Worm (Caenorhabditis elegans): ENCODE data around the gene R02D5.1.
A peak's percentile ranks its signal among the peaks of the same experiment; 100 is the strongest.

The R02D5.1 gene

ce11 chrV:14504774-14505173 is 3.3 kb upstream of the R02D5.1 start:
- no peak for TF ChIP-seq nhr-43 (tag; optimal IDR thresholded peaks at IDR 0.05; ENCODE audit: poor library complexity, severe bottlenecking)
- TF ChIP-seq elt-2 (tag; optimal IDR thresholded peaks at IDR 0.05) = peak; percentile 2

ce11 chrV:14505745-14506214 is 2.3 kb upstream of the R02D5.1 start:
- TF ChIP-seq mdl-1 (tag; optimal IDR thresholded peaks at IDR 0.05) (no peak), fkh-2 (tag; optimal IDR thresholded peaks at IDR 0.05) (no peak), nhr-11 (tag; optimal IDR thresholded peaks at IDR 0.05) (no peak), egl-27 (tag; optimal IDR thresholded peaks at IDR 0.05) (peak; percentile 2), nhr-43 (tag; optimal IDR thresholded peaks at IDR 0.05; ENCODE audit: poor library complexity, severe bottlenecking) (peak; percentile 78), unc-62 (GFP tag; optimal IDR thresholded peaks at IDR 0.05) (no peak), nhr-28 (tag; optimal IDR thresholded peaks at IDR 0.05) (no peak), skn-1 (tag; optimal IDR thresholded peaks at IDR 0.05) (no peak), snpc-4 (tag; optimal IDR thresholded peaks at IDR 0.05) (no peak), lin-15B (tag; optimal IDR thresholded peaks at IDR 0.05) (no peak), jun-1 (tag; optimal IDR thresholded peaks at IDR 0.05) (peak; percentile 46), tbx-2 (tag; optimal IDR thresholded peaks at IDR 0.05) (no peak), egl-5 (tag; optimal IDR thresholded peaks at IDR 0.05) (no peak), pha-4 (tag; optimal IDR thresholded peaks at IDR 0.05) (no peak), sea-2 (GFP tag; optimal IDR thresholded peaks at IDR 0.05) (no peak), pqm-1 (tag; optimal IDR thresholded peaks at IDR 0.05) (peak; percentile 42), nhr-76 (tag; optimal IDR thresholded peaks at IDR 0.05) (no peak), ztf-4 (tag; optimal IDR thresholded peaks at IDR 0.05) (no peak), nhr-77 (tag; optimal IDR thresholded peaks at IDR 0.05) (no peak), ceh-9 (tag; optimal IDR thresholded peaks at IDR 0.05) (no peak), nhr-25 (tag; optimal IDR thresholded peaks at IDR 0.05) (peak; percentile 65), lin-39 (tag; optimal IDR thresholded peaks at IDR 0.05) (no peak), nhr-67 (tag; optimal IDR thresholded peaks at IDR 0.05) (no peak), nhr-12 (tag; optimal IDR thresholded peaks at IDR 0.05) (no peak), elt-1 (tag; optimal IDR thresholded peaks at IDR 0.05) (peak; percentile 95), nfya-1 (tag; optimal IDR thresholded peaks at IDR 0.05; ENCODE audit: insufficient read depth) (no peak), R02D3.7 (tag; optimal IDR thresholded peaks at IDR 0.05) (no peak), ama-1 (optimal IDR thresholded peaks at IDR 0.05) (no peak), zag-1 (tag; optimal IDR thresholded peaks at IDR 0.05) (no peak), lsy-12 (tag; optimal IDR thresholded peaks at IDR 0.05) (no peak), ceh-82 (tag; optimal IDR thresholded peaks at IDR 0.05) (no peak), aly-2 (tag; optimal IDR thresholded peaks at IDR 0.05) (no peak), ceh-16 (tag; optimal IDR thresholded peaks at IDR 0.05) (no peak), nhr-237 (tag; optimal IDR thresholded peaks at IDR 0.05) (no peak), eor-1 (tag; optimal IDR thresholded peaks at IDR 0.05) (no peak), fkh-10 (GFP tag; optimal IDR thresholded peaks at IDR 0.05) (no peak), unc-39 (tag; optimal IDR thresholded peaks at IDR 0.05) (no peak), hmg-11 (tag; optimal IDR thresholded peaks at IDR 0.05) (no peak), daf-12 (tag; optimal IDR thresholded peaks at IDR 0.05) (no peak), fos-1 (tag; optimal IDR thresholded peaks at IDR 0.05) (no peak), nhr-23 (tag; optimal IDR thresholded peaks at IDR 0.05) (peak; percentile 67), elt-2 (tag; optimal IDR thresholded peaks at IDR 0.05) (peak; percentile 84), ztf-11 (tag; optimal IDR thresholded peaks at IDR 0.05) (no peak), elt-3 (tag; optimal IDR thresholded peaks at IDR 0.05) (peak in 2 of 3 experiments; percentile 30 to 93), ZK546.5 (tag; optimal IDR thresholded peaks at IDR 0.05) (no peak), ceh-28 (tag; optimal IDR thresholded peaks at IDR 0.05) (no peak), mml-1 (tag; optimal IDR thresholded peaks at IDR 0.05) (no peak)
